Worm (Caenorhabditis elegans) whole organism, midembryonic: ENCODE data around the gene R04F11.5.
A peak's percentile ranks its signal among the peaks of the same experiment; 100 is the strongest.

Experiments used
- T22C8.4 ChIP-seq: fragments of 200-800 bp; sonication (Bioruptor generic); IDR thresholded peaks from 2 replicates; pipeline ENCODE4 v1.3.6; 2022; ENCODE audit warnings: missing genetic modification characterization, missing compliant biosample characterization
- cog-1 ChIP-seq: sonication (generic microtip); optimal IDR thresholded peaks from 2 replicates; lab custom pipeline; 2016; ENCODE audit warnings: missing genetic modification characterization, missing compliant biosample characterization
- flt-1 ChIP-seq: fragments of 200-800 bp; sonication (Bioruptor generic); IDR thresholded peaks from 2 replicates; pipeline ENCODE4 v1.3.6; 2022; ENCODE audit warnings: missing genetic modification characterization, missing compliant biosample characterization
- klf-2 ChIP-seq: fragments of 200-800 bp; sonication (Bioruptor generic); conservative IDR thresholded peaks from 2 replicates; pipeline ENCODE4 v1.3.6; 2022; ENCODE audit warnings: missing genetic modification reagents, missing genetic modification characterization, missing compliant biosample characterization
- med-1 ChIP-seq: sonication (generic microtip); optimal IDR thresholded peaks from 2 replicates; lab custom pipeline; 2017; ENCODE audit warnings: missing genetic modification characterization, mild to moderate bottlenecking, missing compliant biosample characterization, antibody characterized with exemption, missing genetic modification reagents; ENCODE audit not compliant: insufficient read depth
- ref-1 ChIP-seq: fragments of 200-800 bp; sonication (Bioruptor generic); conservative IDR thresholded peaks from 2 replicates; pipeline ENCODE4 v1.3.6; 2022; ENCODE audit warnings: missing genetic modification reagents, missing genetic modification characterization, missing compliant biosample characterization
- tab-1 ChIP-seq: fragments of 200-800 bp; sonication (Bioruptor generic); IDR thresholded peaks from 2 replicates; pipeline ENCODE4 v1.3.6; 2022; ENCODE audit warnings: missing genetic modification characterization, missing compliant biosample characterization
- ztf-23 ChIP-seq: fragments of 200-800 bp; sonication (Bioruptor generic); IDR thresholded peaks from 2 replicates; pipeline ENCODE4 v1.3.6; 2022; ENCODE audit warnings: missing genetic modification reagents, missing genetic modification characterization, missing compliant biosample characterization
- ztf-29 ChIP-seq: fragments of 200-800 bp; sonication (Bioruptor generic); IDR thresholded peaks from 2 replicates; pipeline ENCODE4 v1.3.6; 2022; ENCODE audit warnings: missing genetic modification reagents, missing genetic modification characterization, missing compliant biosample characterization

Gene R04F11.5

ce11 chrV:12317894-12318553 lies at the start of gene R04F11.5, which contains the start of gene R04F11.2:
TSS of gene R04F11.5 (minus strand) at chrV:12318019.
TSS of gene R04F11.2 (plus strand) at chrV:12318381.
- TF ChIP-seq cog-1 (peak; percentile 9), med-1 (no peak)

DNA sequence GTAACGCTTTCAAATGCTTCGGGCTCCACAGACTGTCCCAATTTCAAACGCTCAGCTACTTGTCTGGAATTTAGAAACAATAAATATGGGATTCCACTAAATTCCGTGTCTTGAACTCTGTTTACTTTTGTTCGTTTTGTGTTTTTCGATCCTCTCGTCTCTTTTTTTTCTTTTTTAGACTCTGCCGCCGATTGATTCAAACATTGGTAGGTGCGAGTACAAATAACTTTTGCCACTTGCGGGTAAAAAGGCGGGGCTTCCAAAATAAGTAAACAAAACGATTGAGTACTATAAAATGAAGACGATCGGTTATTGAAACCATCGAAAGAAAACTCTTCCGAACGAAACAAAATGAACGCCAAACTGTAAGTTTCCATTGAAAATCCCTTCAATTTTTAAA lies 47.3 kb upstream of the R04F11.5 start, which contains the start of gene fipr-2:
Gene fipr-2, plus strand, starts transcription at position 245 of the 400 bp plus-strand sequence.
- TF ChIP-seq cog-1 (no peak), flt-1 (no peak), ztf-23 (GFP tag; lab: Robert Waterston, UW) (no peak), ztf-29 (no peak), T22C8.4 (GFP tag; lab: Robert Waterston, UW) (no peak), klf-2 (GFP tag; lab: Robert Waterston, UW) (no peak), ref-1 (GFP tag; lab: Robert Waterston, UW) (no peak), med-1 (no peak), tab-1 (no peak)

ce11 chrV:12361644-12362043 lies 43.8 kb upstream of the R04F11.5 start, which contains the start of gene fipr-1:
TSS of gene fipr-1 (minus strand) at chrV:12361744.
- TF ChIP-seq cog-1 (no peak), klf-2 (GFP tag; lab: Robert Waterston, UW) (no peak), ztf-29 (no peak), med-1 (no peak), flt-1 (no peak), T22C8.4 (GFP tag; lab: Robert Waterston, UW) (no peak), tab-1 (no peak), ref-1 (GFP tag; lab: Robert Waterston, UW) (no peak), ztf-23 (GFP tag; lab: Robert Waterston, UW) (no peak)

DNA sequence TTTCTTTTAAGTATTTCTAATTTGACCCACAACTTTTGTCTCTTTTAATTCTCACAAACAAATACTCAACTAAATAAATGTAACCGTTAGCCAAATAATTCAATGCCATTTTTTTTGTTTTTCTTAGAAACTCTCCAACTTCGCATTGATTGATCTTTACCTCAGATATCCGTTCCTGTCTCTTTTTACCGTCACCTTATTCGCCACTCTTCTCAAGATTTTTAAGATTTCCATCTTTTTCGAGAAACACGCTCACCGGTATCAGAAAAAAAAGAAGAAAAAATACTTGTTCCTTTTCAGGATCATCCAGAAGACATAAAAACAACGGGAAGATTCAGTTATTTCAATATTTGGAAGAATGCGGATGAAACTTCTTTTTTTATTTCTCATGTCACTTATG lies 40.5 kb upstream of the R04F11.5 start, which contains the start of gene F23H12.5:
Gene F23H12.5, plus strand, starts transcription at position 301 of the 400 bp plus-strand sequence.
- no peak for TF ChIP-seq klf-2 (GFP tag; lab: Robert Waterston, UW)
- TF ChIP-seq ztf-29 = no peak

DNA sequence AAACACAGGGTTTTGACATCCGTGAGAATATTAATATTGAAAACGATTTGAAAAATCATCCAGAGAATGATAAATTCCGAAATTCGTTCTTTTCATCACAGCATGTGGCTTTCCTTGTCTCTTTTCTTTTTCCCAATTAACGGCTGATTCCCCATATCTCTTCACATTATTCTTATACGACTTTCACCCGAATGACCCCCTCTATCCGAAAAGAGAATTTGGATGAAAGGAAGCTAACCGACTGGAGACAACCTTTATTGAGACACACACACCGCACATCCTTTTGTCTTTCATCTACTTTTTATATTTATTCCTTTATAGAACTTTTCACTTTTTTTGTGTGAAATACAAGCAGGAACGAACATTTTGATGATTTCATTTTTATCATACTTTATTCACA lies 39.8 kb upstream of the R04F11.5 start:
- TF ChIP-seq ztf-29 (no peak), klf-2 (GFP tag; lab: Robert Waterston, UW) (no peak), med-1 (no peak), flt-1 (no peak), tab-1 (no peak), cog-1 (no peak), ref-1 (GFP tag; lab: Robert Waterston, UW) (no peak), ztf-23 (GFP tag; lab: Robert Waterston, UW) (no peak), T22C8.4 (GFP tag; lab: Robert Waterston, UW) (no peak)

- TF ChIP-seq cog-1 = no peak
- TF ChIP-seq flt-1 = peak; percentile 54; the same call in 1 of the 2 replicates
Observed at ce11 chrV:12354193-12354830, 36.5 kb upstream of the R04F11.5 start.

DNA sequence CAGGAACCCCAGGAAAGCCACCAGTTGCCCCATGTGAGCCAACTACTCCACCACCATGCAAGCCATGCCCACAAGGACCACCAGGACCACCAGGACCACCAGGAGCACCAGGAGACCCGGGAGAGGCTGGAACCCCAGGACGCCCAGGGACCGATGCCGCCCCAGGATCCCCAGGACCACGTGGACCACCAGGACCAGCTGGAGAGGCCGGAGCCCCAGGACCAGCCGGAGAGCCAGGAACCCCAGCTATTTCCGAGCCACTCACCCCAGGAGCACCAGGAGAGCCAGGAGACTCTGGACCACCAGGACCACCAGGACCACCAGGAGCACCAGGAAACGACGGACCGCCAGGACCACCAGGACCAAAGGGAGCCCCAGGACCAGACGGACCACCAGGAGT lies 35.7 kb upstream of the R04F11.5 start:
- TF ChIP-seq tab-1 (no peak), ztf-29 (peak; percentile 12; the same call in 1 of the 2 replicates), klf-2 (GFP tag; lab: Robert Waterston, UW) (no peak), T22C8.4 (GFP tag; lab: Robert Waterston, UW) (peak; percentile 43; the same call in 1 of the 2 replicates)

- TF ChIP-seq ztf-23 (GFP tag; lab: Robert Waterston, UW) (no peak), med-1 (no peak), flt-1 (no peak), tab-1 (no peak), cog-1 (no peak), ztf-29 (no peak), T22C8.4 (GFP tag; lab: Robert Waterston, UW) (no peak; the same call in 1 of the 2 replicates), klf-2 (GFP tag; lab: Robert Waterston, UW) (no peak), ref-1 (GFP tag; lab: Robert Waterston, UW) (no peak)
Observed at ce11 chrV:12352881-12353280, 35.1 kb upstream of the R04F11.5 start.

- TF ChIP-seq klf-2 (GFP tag; lab: Robert Waterston, UW) (no peak), ref-1 (GFP tag; lab: Robert Waterston, UW) (no peak)
Observed at ce11 chrV:12352445-12352844, 34.6 kb upstream of the R04F11.5 start, which contains the start of gene sqt-3. TSS of gene sqt-3 (plus strand) at chrV:12352745.

- TF ChIP-seq ztf-29 (no peak), flt-1 (no peak), cog-1 (no peak), tab-1 (no peak), klf-2 (GFP tag; lab: Robert Waterston, UW) (no peak), ztf-23 (GFP tag; lab: Robert Waterston, UW) (no peak), med-1 (no peak), ref-1 (GFP tag; lab: Robert Waterston, UW) (no peak), T22C8.4 (GFP tag; lab: Robert Waterston, UW) (no peak)
Observed at ce11 chrV:12351842-12352241, 34.0 kb upstream of the R04F11.5 start.

- TF ChIP-seq ztf-29 (no peak), ztf-23 (GFP tag; lab: Robert Waterston, UW) (no peak), cog-1 (no peak), flt-1 (no peak), ref-1 (GFP tag; lab: Robert Waterston, UW) (no peak), T22C8.4 (GFP tag; lab: Robert Waterston, UW) (no peak), klf-2 (GFP tag; lab: Robert Waterston, UW) (no peak), med-1 (no peak), tab-1 (no peak)
Observed at ce11 chrV:12349365-12349764, 31.5 kb upstream of the R04F11.5 start.
